Fruit fly (Drosophila melanogaster): ENCODE measurements around the gene smog.

DNA sequence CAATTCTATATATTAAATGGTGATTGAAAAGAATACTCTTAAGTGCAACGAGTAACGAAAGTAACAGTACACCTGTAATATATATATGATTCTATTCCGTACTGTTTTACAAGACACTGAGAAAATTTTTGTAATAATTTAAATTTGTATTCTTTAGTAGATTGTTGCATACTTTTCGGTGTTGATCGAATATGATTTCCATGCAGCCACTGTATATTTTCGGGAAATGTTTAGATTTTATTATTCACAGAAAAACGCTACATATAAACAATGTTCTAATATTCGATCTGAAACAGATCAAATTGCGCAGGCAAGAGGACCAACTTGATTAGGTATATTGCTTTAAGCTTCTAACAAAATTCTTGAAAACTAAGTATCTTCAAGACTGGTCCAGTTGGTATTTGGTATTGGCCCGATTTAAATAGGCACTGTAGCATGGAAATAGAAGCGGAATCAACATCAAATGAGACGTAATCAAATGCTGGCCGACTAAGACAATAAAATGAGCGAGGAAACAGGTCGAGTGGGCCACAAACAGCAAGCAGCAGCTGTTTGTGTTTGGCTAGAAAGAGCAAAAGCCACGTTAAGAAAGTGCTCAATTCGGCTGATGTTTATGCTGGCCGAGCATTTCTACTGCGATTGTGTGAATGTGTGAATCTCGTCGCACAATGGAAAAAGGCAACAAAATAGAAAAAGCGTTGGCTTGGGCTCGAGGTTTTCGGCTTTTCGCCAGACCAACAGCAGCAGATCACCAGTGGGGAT is 40.2 kb upstream of the smog start, which contains the start of gene CG15629:
- TF ChIP-seq CG8924 (tag; optimal IDR thresholded peaks at IDR 0.05) (no peak), CG13287 (GFP tag; IDR thresholded peaks at IDR 0.05; ENCODE audit: partially characterized antibody) (no peak), CG7372 (GFP tag; IDR thresholded peaks at IDR 0.05) (no peak), Sox102F (GFP tag; optimal IDR thresholded peaks at IDR 0.05) (no peak)
